Fruit fly (Drosophila melanogaster) whole organism, embryonic: Measurements from ENCODE around the gene esg.

ENCODE experiments used
- Abd-B ChIP-seq: fragments of 200-800 bp; sonication (Bioruptor generic); optimal IDR thresholded peaks from 2 replicates; lab custom pipeline; 2018; ENCODE audit warnings: missing biosample characterization, mild to moderate bottlenecking, missing genetic modification characterization, moderate library complexity
- Aef1 ChIP-seq: fragments of 200-800 bp; sonication (Bioruptor generic); IDR thresholded peaks from 3 replicates; pipeline ENCODE4 v1.3.6; 2022; ENCODE audit warnings: missing biosample characterization, missing genetic modification characterization
- Blimp-1 ChIP-seq: fragments of 200-800 bp; sonication (Bioruptor generic); optimal IDR thresholded peaks from 3 replicates; lab custom pipeline; 2018; ENCODE audit warnings: missing biosample characterization, missing genetic modification characterization, mild to moderate bottlenecking, moderate library complexity, missing genetic modification reagents
- CG10274 ChIP-seq: fragments of 200-800 bp; sonication (Bioruptor generic); optimal IDR thresholded peaks from 3 replicates; lab custom pipeline; 2017; ENCODE audit warnings: missing biosample characterization, mild to moderate bottlenecking, missing genetic modification characterization
- CG11093 ChIP-seq: fragments of 200-800 bp; sonication (Bioruptor generic); IDR thresholded peaks from 3 replicates; pipeline ENCODE4 v1.3.6; 2022; ENCODE audit warnings: missing biosample characterization, missing genetic modification characterization
- CG11504 ChIP-seq: fragments of 200-800 bp; sonication (Bioruptor generic); optimal IDR thresholded peaks from 3 replicates; lab custom pipeline; 2019; ENCODE audit warnings: missing biosample characterization, mild to moderate bottlenecking, missing genetic modification characterization, moderate library complexity
- CG13123 ChIP-seq: fragments of 200-800 bp; sonication (Bioruptor generic); optimal IDR thresholded peaks from 2 replicates; lab custom pipeline; 2016; ENCODE audit warnings: missing biosample characterization, missing genetic modification characterization
- CG14710 ChIP-seq: fragments of 200-800 bp; sonication (Bioruptor generic); optimal IDR thresholded peaks from 3 replicates; lab custom pipeline; 2019; ENCODE audit warnings: missing biosample characterization, mild to moderate bottlenecking, missing genetic modification characterization, moderate library complexity
- CG15073 ChIP-seq: fragments of 200-800 bp; sonication (Bioruptor generic); optimal IDR thresholded peaks from 2 replicates; lab custom pipeline; 2016; ENCODE audit warnings: missing biosample characterization, missing genetic modification characterization
- CG16813 ChIP-seq: fragments of 200-800 bp; sonication (Bioruptor generic); IDR thresholded peaks from 3 replicates; pipeline ENCODE4 v1.3.6; 2022; ENCODE audit warnings: missing biosample characterization, missing genetic modification characterization; ENCODE audit not compliant: partially characterized antibody
- CG17328 ChIP-seq: fragments of 200-800 bp; sonication (Bioruptor generic); IDR thresholded peaks from 2 replicates; pipeline ENCODE4 v1.3.6; 2022; ENCODE audit warnings: missing biosample characterization, missing genetic modification characterization
- CG18262 ChIP-seq: fragments of 200-800 bp; optimal IDR thresholded peaks from 3 replicates; lab custom pipeline; 2019; ENCODE audit warnings: missing biosample characterization, mild to moderate bottlenecking, missing genetic modification characterization, moderate library complexity
- CG18619 ChIP-seq: fragments of 200-800 bp; sonication (Bioruptor generic); optimal IDR thresholded peaks from 3 replicates; lab custom pipeline; 2017; ENCODE audit warnings: missing biosample characterization, mild to moderate bottlenecking, missing genetic modification characterization
- CG31441 ChIP-seq: fragments of 200-800 bp; sonication (Bioruptor generic); IDR thresholded peaks from 2 replicates; pipeline ENCODE4 v1.3.6; 2022; ENCODE audit warnings: missing biosample characterization, missing genetic modification characterization
- CG42726 ChIP-seq: fragments of 200-800 bp; sonication (Bioruptor generic); IDR thresholded peaks from 2 replicates; pipeline ENCODE4 v1.3.6; 2022; ENCODE audit warnings: missing biosample characterization, missing genetic modification characterization; ENCODE audit not compliant: partially characterized antibody
- CG7271 ChIP-seq: fragments of 200-800 bp; sonication (Bioruptor generic); optimal IDR thresholded peaks from 2 replicates; lab custom pipeline; 2018; ENCODE audit warnings: missing biosample characterization, mild to moderate bottlenecking, missing genetic modification characterization, moderate library complexity
- CG7839 ChIP-seq: fragments of 200-800 bp; sonication (Bioruptor generic); optimal IDR thresholded peaks from 3 replicates; lab custom pipeline; 2018; ENCODE audit warnings: missing biosample characterization, mild to moderate bottlenecking, missing genetic modification characterization, moderate library complexity
- CG7963 ChIP-seq: fragments of 200-800 bp; sonication (Bioruptor generic); IDR thresholded peaks from 3 replicates; pipeline ENCODE4 v1.3.6; 2022; ENCODE audit warnings: missing biosample characterization, missing genetic modification characterization; ENCODE audit not compliant: partially characterized antibody
- CG8388 ChIP-seq: fragments of 200-800 bp; sonication (Bioruptor generic); optimal IDR thresholded peaks from 2 replicates; lab custom pipeline; 2019; ENCODE audit warnings: missing biosample characterization, mild to moderate bottlenecking, missing genetic modification characterization, moderate library complexity
- CG9215 ChIP-seq: fragments of 200-800 bp; sonication (Bioruptor generic); IDR thresholded peaks from 2 replicates; pipeline ENCODE4 v1.3.6; 2022; ENCODE audit warnings: missing biosample characterization, missing genetic modification characterization
- CG9817 ChIP-seq: fragments of 200-800 bp; sonication (Bioruptor generic); optimal IDR thresholded peaks from 2 replicates; lab custom pipeline; 2018; ENCODE audit warnings: missing biosample characterization, mild to moderate bottlenecking, missing genetic modification characterization, moderate library complexity
- Dref ChIP-seq: fragments of 200-800 bp; sonication (Bioruptor generic); IDR thresholded peaks from 2 replicates; pipeline ENCODE4 v1.3.6; 2022; ENCODE audit warnings: missing biosample characterization, missing genetic modification characterization
- Gug ChIP-seq: fragments of 200-800 bp; sonication (Bioruptor generic); IDR thresholded peaks from 4 replicates; pipeline ENCODE4 v1.3.6; 2022; ENCODE audit warnings: missing biosample characterization, missing genetic modification characterization
- Hmx ChIP-seq: fragments of 200-800 bp; sonication (Bioruptor generic); optimal IDR thresholded peaks from 2 replicates; lab custom pipeline; 2016; ENCODE audit warnings: missing biosample characterization, missing genetic modification characterization
- Lhr ChIP-seq: fragments of 200-800 bp; sonication (Bioruptor generic); optimal IDR thresholded peaks from 3 replicates; lab custom pipeline; 2017; ENCODE audit warnings: mild to moderate bottlenecking, missing biosample characterization, missing genetic modification reagents, missing genetic modification characterization
- Pdp1 ChIP-seq, 2 experiments: fragments of 200-800 bp; sonication (Bioruptor generic); optimal IDR thresholded peaks; 3 replicates each; lab custom pipeline; 2016; ENCODE audit warnings: missing biosample characterization in 2 of 2, missing genetic modification characterization in 2 of 2, mild to moderate bottlenecking in 1 of 2, moderate library complexity in 1 of 2
- Poxn ChIP-seq: fragments of 200-800 bp; sonication (Bioruptor generic); IDR thresholded peaks from 2 replicates; pipeline ENCODE4 v1.3.6; 2022; ENCODE audit warnings: missing biosample characterization, missing genetic modification characterization
- Rx ChIP-seq: fragments of 200-800 bp; sonication (Bioruptor generic); IDR thresholded peaks from 2 replicates; pipeline ENCODE4 v1.3.6; 2022; ENCODE audit warnings: missing biosample characterization, missing genetic modification characterization
- Sox100B ChIP-seq: fragments of 200-800 bp; sonication (Bioruptor generic); optimal IDR thresholded peaks from 3 replicates; lab custom pipeline; 2018; ENCODE audit warnings: missing biosample characterization, mild to moderate bottlenecking, missing genetic modification characterization
- Sox102F ChIP-seq: fragments of 200-800 bp; sonication (Bioruptor generic); optimal IDR thresholded peaks from 2 replicates; lab custom pipeline; 2018; ENCODE audit warnings: missing biosample characterization, mild to moderate bottlenecking, missing genetic modification characterization, moderate library complexity
- bsh ChIP-seq, 2 experiments: fragments of 200-800 bp; sonication (Bioruptor generic); optimal IDR thresholded peaks; 2 replicates each; lab custom pipeline; 2017 to 2018; ENCODE audit warnings: mild to moderate bottlenecking in 2 of 2, missing biosample characterization in 2 of 2, missing genetic modification characterization in 2 of 2, moderate library complexity in 1 of 2
- chn ChIP-seq: fragments of 200-800 bp; sonication (Bioruptor generic); optimal IDR thresholded peaks from 2 replicates; lab custom pipeline; 2016; ENCODE audit warnings: missing biosample characterization, missing genetic modification characterization
- dmrt11E ChIP-seq: fragments of 200-800 bp; sonication (Bioruptor generic); optimal IDR thresholded peaks from 3 replicates; lab custom pipeline; 2018; ENCODE audit warnings: missing biosample characterization, mild to moderate bottlenecking, missing genetic modification characterization, moderate library complexity
- dmrt99B ChIP-seq: fragments of 200-800 bp; sonication (Bioruptor generic); optimal IDR thresholded peaks from 2 replicates; lab custom pipeline; 2018; ENCODE audit warnings: missing biosample characterization, mild to moderate bottlenecking, missing genetic modification characterization, moderate library complexity
- esg ChIP-seq: fragments of 200-800 bp; sonication (Bioruptor generic); conservative IDR thresholded peaks from 2 replicates; pipeline ENCODE4 v1.3.6; 2022; ENCODE audit warnings: missing biosample characterization, missing genetic modification characterization
- gem ChIP-seq: fragments of 200-800 bp; sonication (Bioruptor generic); optimal IDR thresholded peaks from 2 replicates; lab custom pipeline; 2019; ENCODE audit warnings: missing biosample characterization, mild to moderate bottlenecking, missing genetic modification characterization, moderate library complexity
- grn ChIP-seq: fragments of 200-800 bp; sonication (Bioruptor generic); optimal IDR thresholded peaks from 3 replicates; lab custom pipeline; 2017; ENCODE audit warnings: missing biosample characterization, missing genetic modification characterization
- kay ChIP-seq: fragments of 200-800 bp; sonication (Bioruptor generic); optimal IDR thresholded peaks from 2 replicates; lab custom pipeline; 2016; ENCODE audit warnings: missing biosample characterization, missing genetic modification characterization
- ken ChIP-seq: fragments of 200-800 bp; sonication (Bioruptor generic); IDR thresholded peaks from 3 replicates; pipeline ENCODE4 v1.3.6; 2022; ENCODE audit warnings: missing biosample characterization, missing genetic modification characterization
- nmo ChIP-seq: fragments of 200-800 bp; sonication (Bioruptor generic); optimal IDR thresholded peaks from 2 replicates; lab custom pipeline; 2018; ENCODE audit warnings: missing biosample characterization, mild to moderate bottlenecking, missing genetic modification characterization, moderate library complexity
- phol ChIP-seq: fragments of 200-800 bp; sonication (Bioruptor generic); optimal IDR thresholded peaks from 3 replicates; lab custom pipeline; 2018; ENCODE audit warnings: missing biosample characterization, mild to moderate bottlenecking, missing genetic modification characterization, moderate library complexity
- pnt ChIP-seq: fragments of 200-800 bp; sonication (Bioruptor generic); optimal IDR thresholded peaks from 3 replicates; lab custom pipeline; 2016; ENCODE audit warnings: missing biosample characterization, missing genetic modification characterization
- sens ChIP-seq: fragments of 200-800 bp; sonication (Bioruptor generic); peaks from one replicate; lab custom pipeline; 2016; ENCODE audit warnings: missing biosample characterization, missing genetic modification characterization
- seq ChIP-seq: fragments of 200-800 bp; sonication (Bioruptor generic); IDR thresholded peaks from 2 replicates; pipeline ENCODE4 v1.3.6; 2022; ENCODE audit warnings: missing biosample characterization, missing genetic modification characterization
- ssp ChIP-seq: fragments of 200-800 bp; sonication (Bioruptor generic); IDR thresholded peaks from 2 replicates; pipeline ENCODE4 v1.3.6; 2022; ENCODE audit warnings: missing biosample characterization, missing genetic modification characterization
- tll ChIP-seq, 2 experiments: fragments of 200-800 bp in 1 of 2; fragments of >200 bp in 1 of 2; sonication (Bioruptor generic) in 1 of 2; optimal IDR thresholded peaks; 2 replicates each; lab custom pipeline; 2017 to 2019; ENCODE audit warnings: missing biosample characterization in 2 of 2, missing genetic modification characterization in 2 of 2, mild to moderate bottlenecking in 1 of 2, moderate library complexity in 1 of 2
- vvl ChIP-seq: fragments of 200-800 bp; sonication (Bioruptor generic); IDR thresholded peaks from 2 replicates; pipeline ENCODE4 v1.3.6; 2022; ENCODE audit warnings: missing biosample characterization, missing genetic modification characterization
- wdn ChIP-seq: fragments of 200-800 bp; sonication (Bioruptor generic); IDR thresholded peaks from 2 replicates; pipeline ENCODE4 v1.3.6; 2022; ENCODE audit warnings: missing biosample characterization, missing genetic modification characterization

Gene esg

DNA sequence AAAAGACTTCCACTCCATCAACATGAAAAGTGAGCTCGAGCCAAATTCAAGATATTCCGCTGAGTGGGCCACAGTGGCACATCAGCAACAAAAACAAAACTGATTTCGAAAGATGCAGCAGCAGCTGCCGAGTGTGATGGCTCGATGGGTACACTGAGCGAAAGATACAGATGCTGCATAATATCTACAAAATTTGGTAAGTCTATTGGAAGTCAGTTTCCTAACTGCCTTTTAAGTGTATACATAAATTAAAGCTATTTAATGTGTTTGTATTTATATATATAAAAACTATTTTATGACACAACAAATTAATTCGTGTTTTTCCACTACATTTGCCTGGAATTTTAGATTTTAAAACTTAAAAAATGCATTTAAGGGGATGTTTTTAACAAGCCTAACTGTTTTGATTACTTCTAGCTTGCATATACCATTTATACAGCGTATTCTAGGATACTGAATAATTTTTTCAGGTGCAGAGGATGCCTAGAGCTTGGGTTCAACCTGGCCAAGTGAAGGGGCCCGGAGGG, 9.8 kb downstream of the esg start (continued):
- TF ChIP-seq CG7839 (tag; lab: Kevin White, UChicago), result peak; percentile 27
- TF ChIP-seq grn (GFP tag; lab: Kevin White, UChicago), result no peak
- TF ChIP-seq CG9817, result no peak
- no peak for TF ChIP-seq Dref (GFP tag; lab: Robert Waterston, UW)
- TF ChIP-seq Sox100B (GFP tag; lab: Kevin White, UChicago), result peak; percentile 17
- TF ChIP-seq CG7963 (GFP tag; lab: Robert Waterston, UW), result no peak
- no peak for TF ChIP-seq Gug (GFP tag; lab: Robert Waterston, UW)
- TF ChIP-seq Blimp-1 (GFP tag; lab: Kevin White, UChicago), result peak; percentile 7
- no peak for TF ChIP-seq CG11093
- peak; percentile 9 for TF ChIP-seq CG8388 (GFP tag; lab: Kevin White, UChicago)
- TF ChIP-seq Abd-B (GFP tag; lab: Kevin White, UChicago), result no peak
- TF ChIP-seq Sox102F, result peak; percentile 28
- TF ChIP-seq esg (GFP tag; lab: Robert Waterston, UW), result 0 out of 2 replicates have a peak, but pooled peaks have one; percentile 6
- no peak for TF ChIP-seq CG17328 (GFP tag; lab: Robert Waterston, UW)
- TF ChIP-seq Aef1 (GFP tag; lab: Robert Waterston, UW), result no peak
- peak; percentile 16 for TF ChIP-seq phol (tag; lab: Kevin White, UChicago)
- TF ChIP-seq seq (GFP tag; lab: Robert Waterston, UW), result no peak
- peak; percentile 52 for TF ChIP-seq CG18262 (tag; lab: Kevin White, UChicago)
- peak; percentile 17 for TF ChIP-seq CG14710 (tag; lab: Kevin White, UChicago)
- TF ChIP-seq Rx, result peak; percentile 31; the same call in 1 of the 2 replicates
- TF ChIP-seq CG31441 (GFP tag; lab: Robert Waterston, UW), result peak; percentile 31; the same call in 1 of the 2 replicates
- TF ChIP-seq ssp (GFP tag; lab: Robert Waterston, UW), result no peak
- TF ChIP-seq tll (GFP tag; optimal IDR thresholded peaks at IDR 0.05; lab: Kevin White, UChicago), result no peak
- TF ChIP-seq dmrt99B (tag; lab: Kevin White, UChicago), result peak; percentile 38
- peak in 1 of 2 experiments; percentile 18 for TF ChIP-seq bsh (GFP tag; optimal IDR thresholded peaks at IDR 0.05; lab: Kevin White, UChicago)
- TF ChIP-seq, all 482 proteins: peak for 29

- TF ChIP-seq sens (GFP tag; lab: Kevin White, UChicago) (peak; percentile 52), CG31441 (GFP tag; lab: Robert Waterston, UW) (0 out of 2 replicates have a peak, but pooled peaks have one; percentile 14), gem (tag; lab: Kevin White, UChicago) (peak; percentile 35), CG18619 (GFP tag; lab: Kevin White, UChicago) (no peak), pnt (peak; percentile 2), CG18262 (tag; lab: Kevin White, UChicago) (peak; percentile 4), wdn (no peak), CG42726 (GFP tag; lab: Robert Waterston, UW) (no peak), nmo (GFP tag; lab: Kevin White, UChicago) (peak; percentile 1), CG13123 (GFP tag; lab: Kevin White, UChicago) (no peak), CG11504 (peak; percentile 35), CG9215 (GFP tag; lab: Robert Waterston, UW) (no peak), vvl (GFP tag; lab: Robert Waterston, UW) (peak; percentile 44; the same call in 1 of the 2 replicates), chn (GFP tag; lab: Kevin White, UChicago) (no peak), CG10274 (GFP tag; lab: Kevin White, UChicago) (no peak), Lhr (GFP tag; lab: Kevin White, UChicago) (no peak), CG7271 (no peak), CG15073 (GFP tag; lab: Kevin White, UChicago) (no peak), esg (GFP tag; lab: Robert Waterston, UW) (0 out of 2 replicates have a peak, but pooled peaks have one; percentile 18), ken (GFP tag; lab: Robert Waterston, UW) (0 out of 3 replicates have a peak, but pooled peaks have one; percentile 9), phol (tag; lab: Kevin White, UChicago) (peak; percentile 20), kay (GFP tag; lab: Kevin White, UChicago) (no peak), Pdp1 (GFP tag; optimal IDR thresholded peaks at IDR 0.05; lab: Kevin White, UChicago) (peak in 1 of 2 experiments; percentile 1), CG16813 (GFP tag; lab: Robert Waterston, UW) (no peak), Hmx (GFP tag; lab: Kevin White, UChicago) (no peak), Poxn (no peak), dmrt11E (tag; lab: Kevin White, UChicago) (peak; percentile 16)
These were observed 11.6 kb downstream of the esg start for dm6 chr2L:15345295-15345694.
